Fruit fly (Drosophila melanogaster) whole organism, adult: ENCODE results near the gene nompB.
A peak's percentile ranks its signal among the peaks of the same experiment; 100 is the strongest.

Experiments used
- CG11617 ChIP-seq: fragments of 200-800 bp; sonication (Bioruptor generic); optimal IDR thresholded peaks from 2 replicates; lab custom pipeline; 2017; ENCODE audit warnings: mild to moderate bottlenecking, missing biosample characterization, missing genetic modification reagents, missing genetic modification characterization
- Crg-1 ChIP-seq: fragments of 200-800 bp; sonication (Bioruptor generic); optimal IDR thresholded peaks from 2 replicates; lab custom pipeline; 2016; ENCODE audit warnings: missing biosample characterization, missing genetic modification characterization

DNA sequence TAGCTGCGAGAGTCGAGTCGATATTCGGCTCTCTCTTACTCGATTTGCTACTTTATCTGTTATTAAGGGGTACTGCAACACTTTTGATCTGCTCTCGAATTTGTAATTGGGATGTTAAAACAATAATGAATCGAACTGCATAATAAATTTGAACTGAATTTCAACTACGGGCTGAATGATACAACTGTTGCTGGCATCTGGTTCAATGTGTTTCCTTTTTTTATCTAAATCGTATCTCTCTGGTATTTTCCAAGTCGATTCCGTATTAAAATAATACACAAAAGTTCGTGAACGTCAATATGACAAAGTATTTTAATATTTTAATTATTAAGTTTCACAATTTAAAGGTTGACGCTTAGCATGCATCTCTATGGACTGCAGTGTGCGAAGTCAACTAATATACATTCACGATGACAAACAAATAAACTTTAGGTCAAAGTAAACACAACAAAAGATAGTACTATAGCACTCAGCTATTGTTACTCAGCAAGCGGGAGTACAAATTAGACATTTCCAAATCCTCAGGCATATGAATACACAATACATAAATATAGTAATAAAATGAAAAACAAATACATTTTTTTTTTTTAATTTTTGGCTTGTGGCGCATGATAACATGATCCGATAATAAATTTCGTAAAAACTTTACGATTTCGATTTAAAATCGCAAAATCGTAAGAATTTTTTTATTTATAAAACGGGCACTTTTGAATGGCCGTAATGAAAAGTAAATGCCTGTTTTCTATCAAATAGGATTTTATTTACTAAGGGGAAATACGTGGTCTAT lies 34.7 kb upstream of the nompB start, which contains the start of gene CG2201:
- TF ChIP-seq CG11617 (GFP tag; lab: Kevin White, UChicago) (peak; percentile 51), Crg-1 (GFP tag; lab: Kevin White, UChicago) (peak; percentile 43)
